Worm (Caenorhabditis elegans) whole organism, L4 larva: ENCODE data around the gene F56H9.8.
A peak's percentile ranks its signal among the peaks of the same experiment; 100 is the strongest.

Source experiments
- D1046.2 ChIP-seq: fragments of 200-800 bp; sonication (Bioruptor generic); IDR thresholded peaks from 2 replicates; pipeline ENCODE4 v1.3.6; 2022; ENCODE audit warnings: missing genetic modification characterization, missing compliant biosample characterization
- F26F4.8 ChIP-seq: fragments of 200-800 bp; sonication (Bioruptor generic); conservative IDR thresholded peaks from 2 replicates; pipeline ENCODE4 v1.3.6; 2022; ENCODE audit warnings: missing genetic modification characterization, missing compliant biosample characterization
- F37D6.2 ChIP-seq: sonication (generic microtip); optimal IDR thresholded peaks from 2 replicates; lab custom pipeline; 2016; ENCODE audit warnings: mild to moderate bottlenecking, missing genetic modification characterization, missing compliant biosample characterization
- T20F7.1 ChIP-seq: fragments of 200-800 bp; sonication (Bioruptor generic); optimal IDR thresholded peaks from 2 replicates; lab custom pipeline; 2018; ENCODE audit warnings: mild to moderate bottlenecking, missing genetic modification characterization, missing compliant biosample characterization
- Y48G9A.11 ChIP-seq: fragments of 200-800 bp; sonication (Bioruptor generic); IDR thresholded peaks from 2 replicates; pipeline ENCODE4 v1.3.6; 2022; ENCODE audit warnings: missing genetic modification reagents, missing genetic modification characterization, missing compliant biosample characterization
- Y75B8A.6 ChIP-seq: fragments of 200-800 bp; sonication (Bioruptor generic); IDR thresholded peaks from 2 replicates; pipeline ENCODE4 v1.3.6; 2022; ENCODE audit warnings: missing genetic modification reagents, missing genetic modification characterization, missing compliant biosample characterization
- ZK337.2 ChIP-seq: fragments of 200-800 bp; sonication (Bioruptor generic); IDR thresholded peaks from 2 replicates; pipeline ENCODE4 v1.3.6; 2022; ENCODE audit warnings: missing genetic modification reagents, missing genetic modification characterization, missing compliant biosample characterization
- arid-1 ChIP-seq: fragments of 200-800 bp; sonication (Bioruptor generic); conservative IDR thresholded peaks from 2 replicates; pipeline ENCODE4 v1.3.6; 2022; ENCODE audit warnings: missing genetic modification reagents, missing genetic modification characterization, missing compliant biosample characterization
- ceh-62 ChIP-seq: sonication (generic microtip); optimal IDR thresholded peaks from 2 replicates; lab custom pipeline; 2017; ENCODE audit warnings: missing biosample characterization, missing genetic modification characterization
- cey-2 ChIP-seq: sonication (generic microtip); optimal IDR thresholded peaks from 3 replicates; lab custom pipeline; 2017; ENCODE audit warnings: missing genetic modification characterization, mild to moderate bottlenecking, missing compliant biosample characterization, antibody characterized with exemption, borderline replicate concordance; ENCODE audit not compliant: insufficient read depth
- daf-16 ChIP-seq, 3 experiments: sonication (generic microtip); optimal IDR thresholded peaks; 2 replicates each; lab custom pipeline; 2016 to 2017; ENCODE audit warnings: missing genetic modification characterization in 3 of 3, missing genetic modification reagents in 3 of 3, mild to moderate bottlenecking in 2 of 3, missing compliant biosample characterization in 2 of 3, missing biosample characterization in 1 of 3, moderate library complexity in 1 of 3
- daf-8 ChIP-seq: fragments of 200-800 bp; sonication (Bioruptor generic); IDR thresholded peaks from 2 replicates; pipeline ENCODE4 v1.3.6; 2022; ENCODE audit warnings: missing genetic modification characterization, missing compliant biosample characterization
- dmd-9 ChIP-seq: fragments of 200-800 bp; sonication (Bioruptor generic); IDR thresholded peaks from 2 replicates; pipeline ENCODE4 v1.3.6; 2022; ENCODE audit warnings: missing genetic modification reagents, missing genetic modification characterization, missing compliant biosample characterization
- dpl-1 ChIP-seq: fragments of 150-350 bp; optimal IDR thresholded peaks from 2 replicates; lab custom pipeline; 2014; ENCODE audit warnings: missing biosample characterization, missing genetic modification reagents, missing genetic modification characterization
- egl-27 ChIP-seq: sonication (generic microtip); optimal IDR thresholded peaks from 3 replicates; lab custom pipeline; 2017; ENCODE audit warnings: missing biosample characterization, missing genetic modification reagents, missing genetic modification characterization
- egl-43 ChIP-seq: fragments of 200-800 bp; sonication (Bioruptor generic); IDR thresholded peaks from 2 replicates; pipeline ENCODE4 v1.3.6; 2022; ENCODE audit warnings: missing genetic modification reagents, missing genetic modification characterization, missing compliant biosample characterization
- fos-1 ChIP-seq: fragments of 150-350 bp; optimal IDR thresholded peaks from 2 replicates; lab custom pipeline; 2014; ENCODE audit warnings: missing biosample characterization, missing genetic modification characterization
- gei-8 ChIP-seq: fragments of 200-800 bp; sonication (Bioruptor generic); optimal IDR thresholded peaks from 2 replicates; lab custom pipeline; 2018; ENCODE audit warnings: mild to moderate bottlenecking, missing genetic modification characterization, missing compliant biosample characterization
- lim-7 ChIP-seq: fragments of 200-800 bp; sonication (Bioruptor generic); IDR thresholded peaks from 2 replicates; pipeline ENCODE4 v1.3.6; 2022; ENCODE audit warnings: missing genetic modification characterization, missing compliant biosample characterization
- lin-13 ChIP-seq: fragments of 150-350 bp; optimal IDR thresholded peaks from 2 replicates; lab custom pipeline; 2014; ENCODE audit warnings: missing biosample characterization, missing genetic modification reagents, missing genetic modification characterization
- lin-29 ChIP-seq: fragments of 200-800 bp; sonication (Bioruptor generic); IDR thresholded peaks from 2 replicates; pipeline ENCODE4 v1.3.6; 2022; ENCODE audit warnings: missing genetic modification reagents, missing genetic modification characterization, missing compliant biosample characterization
- lin-39 ChIP-seq: fragments of 150-350 bp; optimal IDR thresholded peaks from 2 replicates; lab custom pipeline; 2014; ENCODE audit warnings: missing biosample characterization, missing genetic modification reagents, missing genetic modification characterization
- lir-3 ChIP-seq: sonication (generic microtip); optimal IDR thresholded peaks from 2 replicates; lab custom pipeline; 2016; ENCODE audit warnings: mild to moderate bottlenecking, missing genetic modification characterization, missing compliant biosample characterization
- madf-5 ChIP-seq, 2 experiments: fragments of 200-800 bp; sonication (Bioruptor generic); IDR thresholded peaks; 2 replicates each; pipeline ENCODE4 v1.3.6; 2022; ENCODE audit warnings: missing compliant biosample characterization in 2 of 2, missing genetic modification characterization in 2 of 2
- madf-9 ChIP-seq: fragments of 200-800 bp; sonication (Bioruptor generic); conservative IDR thresholded peaks from 2 replicates; pipeline ENCODE4 v1.3.6; 2022; ENCODE audit warnings: missing genetic modification reagents, missing genetic modification characterization, missing compliant biosample characterization
- mdl-1 ChIP-seq, 2 experiments: fragments of 150-350 bp in 1 of 2; sonication (generic microtip) in 1 of 2; optimal IDR thresholded peaks; 2 replicates each; lab custom pipeline; 2014 to 2017; ENCODE audit warnings: missing biosample characterization in 2 of 2, missing genetic modification characterization in 2 of 2
- mep-1 ChIP-seq: fragments of 150-350 bp; sonication (generic microtip); optimal IDR thresholded peaks from 3 replicates; lab custom pipeline; 2014; ENCODE audit warnings: missing biosample characterization, missing genetic modification characterization
- mes-2 ChIP-seq: sonication (generic microtip); optimal IDR thresholded peaks from 2 replicates; lab custom pipeline; 2016; ENCODE audit warnings: missing genotype, mild to moderate bottlenecking, missing genetic modification characterization, missing compliant biosample characterization; ENCODE audit not compliant: poor library complexity, severe bottlenecking
- mxl-3 ChIP-seq: fragments of 200-800 bp; sonication (Bioruptor generic); optimal IDR thresholded peaks from 2 replicates; lab custom pipeline; 2018; ENCODE audit warnings: mild to moderate bottlenecking, missing genetic modification characterization, missing compliant biosample characterization
- nhr-11 ChIP-seq: fragments of 150-350 bp; optimal IDR thresholded peaks from 2 replicates; lab custom pipeline; 2014; ENCODE audit warnings: missing biosample characterization, missing genetic modification characterization
- nhr-111 ChIP-seq: fragments of 200-800 bp; sonication (Bioruptor generic); optimal IDR thresholded peaks from 2 replicates; lab custom pipeline; 2018; ENCODE audit warnings: mild to moderate bottlenecking, missing genetic modification characterization, missing compliant biosample characterization
- nhr-237 ChIP-seq: sonication (generic microtip); optimal IDR thresholded peaks from 2 replicates; lab custom pipeline; 2017; ENCODE audit warnings: missing biosample characterization, missing genetic modification characterization
- nhr-41 ChIP-seq: fragments of 200-800 bp; sonication (Bioruptor generic); IDR thresholded peaks from 2 replicates; pipeline ENCODE4 v1.3.6; 2022; ENCODE audit warnings: missing genetic modification reagents, missing genetic modification characterization, missing compliant biosample characterization
- nhr-42 ChIP-seq: fragments of 200-800 bp; sonication (Bioruptor generic); IDR thresholded peaks from 2 replicates; pipeline ENCODE4 v1.3.6; 2022; ENCODE audit warnings: missing genetic modification characterization, missing compliant biosample characterization
- nhr-48 ChIP-seq: sonication (generic microtip); optimal IDR thresholded peaks from 2 replicates; lab custom pipeline; 2016; ENCODE audit warnings: mild to moderate bottlenecking, missing genetic modification characterization, missing compliant biosample characterization
- nhr-6 ChIP-seq: fragments of 150-350 bp; optimal IDR thresholded peaks from 2 replicates; lab custom pipeline; 2014; ENCODE audit warnings: missing biosample characterization, missing genetic modification characterization
- nhr-77 ChIP-seq: fragments of 150-350 bp; optimal IDR thresholded peaks from 2 replicates; lab custom pipeline; 2014; ENCODE audit warnings: missing biosample characterization, missing genetic modification characterization
- pha-4 ChIP-seq, 2 experiments: fragments of 150-350 bp in 1 of 2; fragments of 200-800 bp in 1 of 2; sonication (Bioruptor generic) in 1 of 2; IDR thresholded peaks in 1 of 2; optimal IDR thresholded peaks in 1 of 2; 2 replicates each; pipeline versions ENCODE4 v1.3.6 to Lab custom; 2014 to 2022; ENCODE audit warnings: missing genetic modification characterization in 2 of 2, missing genetic modification reagents in 2 of 2, missing biosample characterization in 1 of 2, missing compliant biosample characterization in 1 of 2
- sdz-12 ChIP-seq: fragments of 200-800 bp; sonication (Bioruptor generic); optimal IDR thresholded peaks from 2 replicates; lab custom pipeline; 2018; ENCODE audit warnings: mild to moderate bottlenecking, missing genetic modification characterization, missing compliant biosample characterization
- set-16 ChIP-seq: fragments of 200-800 bp; sonication (Bioruptor generic); IDR thresholded peaks from 2 replicates; pipeline ENCODE4 v1.3.6; 2022; ENCODE audit warnings: missing genetic modification reagents, missing genetic modification characterization, missing compliant biosample characterization
- snpc-4 ChIP-seq: fragments of 150-350 bp; optimal IDR thresholded peaks from 2 replicates; lab custom pipeline; 2014; ENCODE audit warnings: missing biosample characterization, missing genetic modification characterization
- spr-3 ChIP-seq: fragments of 200-800 bp; sonication (Bioruptor generic); optimal IDR thresholded peaks from 2 replicates; lab custom pipeline; 2018; ENCODE audit warnings: mild to moderate bottlenecking, missing genetic modification characterization, missing compliant biosample characterization
- tag-97 ChIP-seq: fragments of 200-800 bp; sonication (Bioruptor generic); IDR thresholded peaks from 2 replicates; pipeline ENCODE4 v1.3.6; 2022; ENCODE audit warnings: missing genetic modification characterization, missing compliant biosample characterization
- unc-39 ChIP-seq: sonication (generic microtip); optimal IDR thresholded peaks from 2 replicates; lab custom pipeline; 2017; ENCODE audit warnings: missing biosample characterization, missing genetic modification characterization
- zfp-2 ChIP-seq: sonication (generic microtip); optimal IDR thresholded peaks from 2 replicates; lab custom pipeline; 2016; ENCODE audit warnings: mild to moderate bottlenecking, missing genetic modification characterization, missing compliant biosample characterization
- zfp-3 ChIP-seq: fragments of 200-800 bp; sonication (Bioruptor generic); conservative IDR thresholded peaks from 2 replicates; pipeline ENCODE4 v1.3.6; 2022; ENCODE audit warnings: missing genetic modification reagents, missing genetic modification characterization, missing compliant biosample characterization

The F56H9.8 gene

DNA sequence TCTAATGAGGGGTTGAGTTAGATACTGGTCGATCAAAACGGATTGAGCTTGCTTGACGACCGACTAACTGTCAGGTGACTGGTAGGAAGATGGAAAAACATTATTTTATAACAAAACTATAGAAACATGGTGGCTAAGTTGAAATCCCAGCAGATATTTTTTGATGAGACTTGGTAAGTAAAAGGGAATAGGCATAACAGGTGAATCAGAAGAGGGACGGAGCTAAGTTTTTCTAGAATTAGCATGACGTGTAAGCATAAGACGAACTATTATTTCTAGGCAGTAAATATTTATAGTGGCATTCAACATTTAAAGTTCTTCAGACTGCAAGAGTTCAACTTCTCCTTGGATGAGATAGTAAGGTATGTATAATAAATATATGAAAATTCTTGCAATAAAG lies at the start of gene F56H9.8:
Gene F56H9.8, plus strand, starts transcription at position 301 of the 400 bp plus-strand sequence.
- TF ChIP-seq nhr-41: no peak
- no peak for TF ChIP-seq egl-43 (GFP tag; lab: Robert Waterston, UW)
- no peak for TF ChIP-seq dmd-9
- no peak for TF ChIP-seq F26F4.8
- TF ChIP-seq mes-2 (tag; lab: Kevin White, UChicago): no peak
- TF ChIP-seq cey-2 (tag; lab: Kevin White, UChicago): no peak
- TF ChIP-seq Y75B8A.6: no peak
- TF ChIP-seq unc-39 (tag; lab: Kevin White, UChicago): no peak
- TF ChIP-seq lin-13 (GFP tag; lab: Kevin White, UChicago): no peak
- TF ChIP-seq mxl-3 (GFP tag; lab: Kevin White, UChicago): no peak
- TF ChIP-seq sdz-12 (GFP tag; lab: Kevin White, UChicago): no peak
- TF ChIP-seq egl-27 (tag; lab: Kevin White, UChicago): no peak

- TF ChIP-seq gei-8 (GFP tag; lab: Kevin White, UChicago): no peak
- no peak for TF ChIP-seq nhr-77
- TF ChIP-seq D1046.2 (GFP tag; lab: Robert Waterston, UW): no peak
- TF ChIP-seq mdl-1 (tag; optimal IDR thresholded peaks at IDR 0.05; lab: Kevin White, UChicago): no peak
- no peak for TF ChIP-seq nhr-42 (GFP tag; lab: Robert Waterston, UW)
Observed at ce11 chrV:12596196-12596595, 48.4 kb upstream of the F56H9.8 start, which contains the start of gene mma-1. Gene mma-1 (minus strand): TSS chrV:12596296.

ce11 chrV:12596795-12597194 lies 47.8 kb upstream of the F56H9.8 start:
- TF ChIP-seq F37D6.2 (tag; lab: Kevin White, UChicago) (no peak), daf-8 (no peak), fos-1 (tag; lab: Kevin White, UChicago) (no peak), lim-7 (GFP tag; lab: Robert Waterston, UW) (peak; percentile 84), dpl-1 (GFP tag; lab: Kevin White, UChicago) (no peak), nhr-11 (no peak), Y48G9A.11 (GFP tag; lab: Robert Waterston, UW) (peak; percentile 80), lin-29 (GFP tag; lab: Robert Waterston, UW) (no peak), F26F4.8 (no peak), pha-4 (GFP tag; IDR thresholded peaks at IDR 0.05; lab: Robert Waterston, UW) (peak; percentile 76), pha-4 (tag; optimal IDR thresholded peaks at IDR 0.05; lab: Kevin White, UChicago) (no peak), lir-3 (tag; lab: Kevin White, UChicago) (peak; percentile 13), madf-5 (GFP tag; IDR thresholded peaks at IDR 0.05; lab: Robert Waterston, UW) (peak; percentile 36 to 45; a peak in 1 of 4 replicates), dmd-9 (0 out of 2 replicates have a peak, but pooled peaks have one; percentile 9), mep-1 (tag; lab: Kevin White, UChicago) (peak; percentile 49), lin-39 (tag; lab: Kevin White, UChicago) (no peak), mes-2 (tag; lab: Kevin White, UChicago) (peak; percentile 77), zfp-3 (GFP tag; lab: Robert Waterston, UW) (no peak; the same call in 1 of the 2 replicates), nhr-111 (GFP tag; lab: Kevin White, UChicago) (peak; percentile 48), spr-3 (GFP tag; lab: Kevin White, UChicago) (peak; percentile 17), T20F7.1 (GFP tag; lab: Kevin White, UChicago) (peak; percentile 9), nhr-6 (peak; percentile 85), arid-1 (GFP tag; lab: Robert Waterston, UW) (no peak), madf-9 (GFP tag; lab: Robert Waterston, UW) (peak; percentile 53; the same call in 1 of the 2 replicates), set-16 (GFP tag; lab: Robert Waterston, UW) (0 out of 2 replicates have a peak, but pooled peaks have one; percentile 15), tag-97 (GFP tag; lab: Robert Waterston, UW) (no peak), nhr-237 (tag; lab: Kevin White, UChicago) (no peak), nhr-41 (0 out of 2 replicates have a peak, but pooled peaks have one; percentile 40), daf-16 (GFP tag; optimal IDR thresholded peaks at IDR 0.05; lab: Kevin White, UChicago) (peak in 1 of 2 experiments; percentile 69), daf-16 (tag; optimal IDR thresholded peaks at IDR 0.05; lab: Kevin White, UChicago) (peak; percentile 76), egl-27 (tag; lab: Kevin White, UChicago) (no peak), nhr-48 (peak; percentile 34), ZK337.2 (GFP tag; lab: Robert Waterston, UW) (no peak), snpc-4 (tag; lab: Kevin White, UChicago) (no peak), ceh-62 (no peak), zfp-2 (tag; lab: Kevin White, UChicago) (no peak)
